Worm (Caenorhabditis elegans): Measurements from ENCODE around the gene piit-1.

DNA sequence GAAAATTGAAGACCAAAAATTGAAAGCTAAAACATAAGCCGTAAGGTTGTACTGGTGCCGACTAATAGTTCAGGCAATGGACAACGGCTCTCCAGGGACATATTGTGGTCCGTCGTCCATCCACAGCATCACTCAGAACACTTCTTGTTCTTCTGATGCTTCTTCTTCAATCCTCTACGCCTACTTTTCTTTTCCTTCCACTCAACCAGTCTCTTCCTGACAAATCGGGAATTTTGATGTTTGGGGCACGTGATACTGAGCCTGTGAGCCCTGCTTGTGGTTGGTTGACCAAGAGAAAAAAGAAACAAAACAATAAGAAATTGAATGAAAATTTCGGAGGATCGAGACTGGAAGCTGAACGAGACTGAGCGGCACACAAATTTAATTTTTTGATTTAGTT is 11.3 kb upstream of the piit-1 start:
- no peak for TF ChIP-seq dsc-1 (tag; optimal IDR thresholded peaks at IDR 0.05)
- TF ChIP-seq ama-1 (optimal IDR thresholded peaks at IDR 0.05) = no peak
